Worm (Caenorhabditis elegans) whole organism, early embryonic: ENCODE results near the gene ttll-5.

Experiments
- B0310.2 ChIP-seq: sonication (generic microtip); optimal IDR thresholded peaks from 2 replicates; lab custom pipeline; 2016; ENCODE audit warnings: mild to moderate bottlenecking, missing genetic modification characterization, missing compliant biosample characterization
- F13C5.2 ChIP-seq: sonication (generic microtip); optimal IDR thresholded peaks from 2 replicates; lab custom pipeline; 2017; ENCODE audit warnings: mild to moderate bottlenecking, missing genetic modification characterization, inconsistent platforms, missing compliant biosample characterization
- ama-1 ChIP-seq: fragments of 150-350 bp; optimal IDR thresholded peaks from 2 replicates; lab custom pipeline; 2014
- ceh-36 ChIP-seq: sonication (generic microtip); optimal IDR thresholded peaks from 2 replicates; lab custom pipeline; 2016; ENCODE audit warnings: missing genetic modification characterization, inconsistent platforms, missing compliant biosample characterization
- ets-7 ChIP-seq: sonication (generic microtip); optimal IDR thresholded peaks from 2 replicates; lab custom pipeline; 2016; ENCODE audit warnings: missing genotype, missing genetic modification characterization, missing compliant biosample characterization
- flt-1 ChIP-seq: fragments of 200-800 bp; sonication (Bioruptor generic); IDR thresholded peaks from 2 replicates; pipeline ENCODE4 v1.3.6; 2022; ENCODE audit warnings: missing genetic modification characterization, missing compliant biosample characterization
- hmbx-1 ChIP-seq: sonication (generic microtip); optimal IDR thresholded peaks from 2 replicates; lab custom pipeline; 2016; ENCODE audit warnings: mild to moderate bottlenecking, missing genetic modification characterization, missing compliant biosample characterization
- hnd-1 ChIP-seq: sonication (generic microtip); optimal IDR thresholded peaks from 2 replicates; lab custom pipeline; 2016; ENCODE audit warnings: missing genetic modification characterization, missing compliant biosample characterization
- scrt-1 ChIP-seq: fragments of 200-800 bp; sonication (Bioruptor generic); IDR thresholded peaks from 2 replicates; pipeline ENCODE4 v1.3.6; 2022; ENCODE audit warnings: missing genetic modification characterization, missing compliant biosample characterization
- tbx-37 ChIP-seq: fragments of 200-800 bp; sonication (Bioruptor generic); conservative IDR thresholded peaks from 2 replicates; pipeline ENCODE4 v1.3.6; 2022; ENCODE audit warnings: missing genetic modification reagents, missing genetic modification characterization, missing compliant biosample characterization

DNA sequence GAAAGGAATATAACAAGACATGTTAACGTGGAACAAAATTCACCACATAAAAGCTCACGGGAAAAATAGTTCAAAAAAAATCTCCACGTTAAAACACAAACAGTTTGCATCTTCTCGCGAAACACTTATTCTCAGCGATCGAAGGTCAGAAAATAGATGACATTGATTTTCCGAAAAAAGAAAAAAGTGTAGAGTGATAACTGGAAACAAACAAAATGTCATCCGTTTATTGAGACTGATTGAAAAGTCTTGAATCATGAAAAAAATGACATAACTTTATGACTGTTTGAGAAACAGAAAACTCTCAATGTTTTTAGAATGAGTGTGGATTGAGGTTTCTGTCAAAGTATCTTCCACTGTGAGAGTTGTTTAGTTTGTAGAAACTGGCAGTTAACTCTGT is 8.9 kb downstream of the ttll-5 start, which contains the start of gene C55A6.4:
- TF ChIP-seq ama-1 (lab: Kevin White, UChicago) (no peak), hnd-1 (tag; lab: Kevin White, UChicago) (no peak), flt-1 (GFP tag; lab: Robert Waterston, UW) (no peak), scrt-1 (GFP tag; lab: Robert Waterston, UW) (no peak), ets-7 (tag; lab: Kevin White, UChicago) (no peak), hmbx-1 (tag; lab: Kevin White, UChicago) (no peak), B0310.2 (tag; lab: Kevin White, UChicago) (no peak), tbx-37 (GFP tag; lab: Robert Waterston, UW) (no peak), F13C5.2 (tag; lab: Kevin White, UChicago) (no peak), ceh-36 (tag; lab: Kevin White, UChicago) (no peak)
